Worm (Caenorhabditis elegans) whole organism, mixed stage, embryonic: Measurements from ENCODE around the gene npr-32.

Experiments
- M03D4.4 ChIP-seq: sonication (generic microtip); optimal IDR thresholded peaks from 2 replicates; lab custom pipeline; 2017; ENCODE audit warnings: mild to moderate bottlenecking, missing genetic modification characterization, missing compliant biosample characterization
- bed-3 ChIP-seq: fragments of 200-800 bp; sonication (Bioruptor generic); optimal IDR thresholded peaks from 3 replicates; lab custom pipeline; 2018; ENCODE audit warnings: mild to moderate bottlenecking, missing genetic modification characterization, moderate library complexity, missing compliant biosample characterization
- blmp-1 ChIP-seq: fragments of 150-350 bp; optimal IDR thresholded peaks from 2 replicates; lab custom pipeline; 2014; ENCODE audit warnings: missing biosample characterization, missing genetic modification characterization
- ceh-39 ChIP-seq: fragments of 150-350 bp; optimal IDR thresholded peaks from 2 replicates; lab custom pipeline; 2014; ENCODE audit warnings: missing biosample characterization, missing genetic modification characterization
- ceh-83 ChIP-seq: fragments of 200-800 bp; sonication (Bioruptor generic); optimal IDR thresholded peaks from 2 replicates; lab custom pipeline; 2018; ENCODE audit warnings: mild to moderate bottlenecking, missing genetic modification characterization, missing compliant biosample characterization
- ces-1 ChIP-seq: fragments of 150-350 bp; optimal IDR thresholded peaks from 2 replicates; lab custom pipeline; 2014; ENCODE audit warnings: missing biosample characterization, missing genetic modification reagents, missing genetic modification characterization
- drap-1 ChIP-seq: fragments of 200-800 bp; sonication (Bioruptor generic); optimal IDR thresholded peaks from 3 replicates; lab custom pipeline; 2018; ENCODE audit warnings: mild to moderate bottlenecking, missing genetic modification characterization, missing compliant biosample characterization
- elt-1 ChIP-seq: sonication (generic microtip); optimal IDR thresholded peaks from 2 replicates; lab custom pipeline; 2017; ENCODE audit warnings: missing genetic modification characterization, mild to moderate bottlenecking, missing compliant biosample characterization, antibody characterized with exemption, moderate library complexity, borderline replicate concordance; ENCODE audit not compliant: insufficient read depth
- elt-3 ChIP-seq: fragments of 150-350 bp; optimal IDR thresholded peaks from 2 replicates; lab custom pipeline; 2014; ENCODE audit warnings: missing biosample characterization, missing genetic modification characterization
- flh-1 ChIP-seq: fragments of 200-800 bp; sonication (Bioruptor generic); optimal IDR thresholded peaks from 2 replicates; lab custom pipeline; 2018; ENCODE audit warnings: mild to moderate bottlenecking, missing genetic modification characterization, moderate library complexity, missing compliant biosample characterization
- ham-2 ChIP-seq: fragments of 200-800 bp; sonication (Bioruptor generic); optimal IDR thresholded peaks from 2 replicates; lab custom pipeline; 2018; ENCODE audit warnings: mild to moderate bottlenecking, missing genetic modification characterization, missing compliant biosample characterization
- hlh-1 ChIP-seq: fragments of 150-350 bp; optimal IDR thresholded peaks from 2 replicates; lab custom pipeline; 2014; ENCODE audit warnings: missing biosample characterization, missing genetic modification reagents, missing genetic modification characterization
- lin-13 ChIP-seq: fragments of 150-350 bp; optimal IDR thresholded peaks from 2 replicates; lab custom pipeline; 2014; ENCODE audit warnings: missing biosample characterization, missing genetic modification characterization
- lin-32 ChIP-seq: fragments of 200-800 bp; sonication (Bioruptor generic); optimal IDR thresholded peaks from 2 replicates; lab custom pipeline; 2018; ENCODE audit warnings: mild to moderate bottlenecking, missing genetic modification characterization, missing compliant biosample characterization
- lsy-2 ChIP-seq: fragments of 150-350 bp; optimal IDR thresholded peaks from 2 replicates; lab custom pipeline; 2014; ENCODE audit warnings: missing biosample characterization, missing genetic modification characterization
- mab-5 ChIP-seq: fragments of 150-350 bp; optimal IDR thresholded peaks from 2 replicates; lab custom pipeline; 2014; ENCODE audit warnings: missing biosample characterization, missing genetic modification characterization
- mep-1 ChIP-seq: fragments of 150-350 bp; optimal IDR thresholded peaks from 2 replicates; lab custom pipeline; 2017; ENCODE audit warnings: missing biosample characterization, missing genetic modification reagents, missing genetic modification characterization, inconsistent platforms
- mls-2 ChIP-seq: sonication (generic microtip); optimal IDR thresholded peaks from 2 replicates; lab custom pipeline; 2016; ENCODE audit warnings: mild to moderate bottlenecking, missing genetic modification characterization, moderate library complexity, missing compliant biosample characterization
- nhr-12 ChIP-seq: fragments of 150-350 bp; optimal IDR thresholded peaks from 2 replicates; lab custom pipeline; 2014; ENCODE audit warnings: missing biosample characterization, missing genetic modification characterization
- nhr-2 ChIP-seq: fragments of 150-350 bp; optimal IDR thresholded peaks from 2 replicates; lab custom pipeline; 2014; ENCODE audit warnings: missing biosample characterization, missing genetic modification characterization
- nhr-28 ChIP-seq: fragments of 150-350 bp; optimal IDR thresholded peaks from 2 replicates; lab custom pipeline; 2014; ENCODE audit warnings: missing biosample characterization, missing genetic modification characterization
- nhr-76 ChIP-seq: sonication (generic microtip); optimal IDR thresholded peaks from 2 replicates; lab custom pipeline; 2017; ENCODE audit warnings: missing biosample characterization, missing genetic modification characterization
- pha-4 ChIP-seq: fragments of 150-350 bp; optimal IDR thresholded peaks from 2 replicates; lab custom pipeline; 2018; ENCODE audit warnings: missing biosample characterization, missing genetic modification reagents, missing genetic modification characterization
- sem-2 ChIP-seq: fragments of 200-800 bp; sonication (Bioruptor generic); optimal IDR thresholded peaks from 2 replicates; lab custom pipeline; 2018; ENCODE audit warnings: mild to moderate bottlenecking, missing genetic modification characterization, missing compliant biosample characterization
- snpc-4 ChIP-seq: fragments of 150-350 bp; optimal IDR thresholded peaks from 2 replicates; lab custom pipeline; 2014; ENCODE audit warnings: missing biosample characterization, missing genetic modification characterization
- sptf-1 ChIP-seq: sonication (generic microtip); optimal IDR thresholded peaks from 2 replicates; lab custom pipeline; 2017; ENCODE audit warnings: mild to moderate bottlenecking, missing genetic modification characterization, moderate library complexity, missing compliant biosample characterization
- tbx-8 ChIP-seq: fragments of 200-800 bp; sonication (Bioruptor generic); optimal IDR thresholded peaks from 2 replicates; lab custom pipeline; 2018; ENCODE audit warnings: mild to moderate bottlenecking, missing genetic modification characterization, moderate library complexity, missing compliant biosample characterization
- unc-120 ChIP-seq: sonication (generic microtip); optimal IDR thresholded peaks from 2 replicates; lab custom pipeline; 2017; ENCODE audit warnings: missing genetic modification characterization, missing compliant biosample characterization; ENCODE audit not compliant: poor library complexity, severe bottlenecking
- unc-39 ChIP-seq: fragments of 150-350 bp; optimal IDR thresholded peaks from 2 replicates; lab custom pipeline; 2014; ENCODE audit warnings: missing biosample characterization, missing genetic modification characterization
- unc-62 ChIP-seq: fragments of 150-350 bp; optimal IDR thresholded peaks from 2 replicates; lab custom pipeline; 2014; ENCODE audit warnings: missing biosample characterization, missing genetic modification reagents, missing genetic modification characterization
- zip-8 ChIP-seq: fragments of 150-350 bp; optimal IDR thresholded peaks from 2 replicates; lab custom pipeline; 2014; ENCODE audit warnings: missing biosample characterization, missing genetic modification characterization

The npr-32 gene

ce11 chrIV:17263714-17264113 is 32.9 kb upstream of the npr-32 start:
- TF ChIP-seq blmp-1 (tag; lab: Kevin White, UChicago): no peak
- no peak for TF ChIP-seq elt-3
- TF ChIP-seq elt-1 (tag; lab: Kevin White, UChicago): no peak
- TF ChIP-seq unc-62 (GFP tag; lab: Kevin White, UChicago): no peak
- TF ChIP-seq ham-2 (GFP tag; lab: Kevin White, UChicago): no peak
- TF ChIP-seq sem-2 (GFP tag; lab: Kevin White, UChicago): no peak
- no peak for TF ChIP-seq mls-2
- TF ChIP-seq nhr-2: no peak
- no peak for TF ChIP-seq ceh-83 (GFP tag; lab: Kevin White, UChicago)
- TF ChIP-seq mab-5: no peak
- no peak for TF ChIP-seq nhr-76 (tag; lab: Kevin White, UChicago)
- no peak for TF ChIP-seq mep-1 (tag; lab: Kevin White, UChicago)
- no peak for TF ChIP-seq zip-8 (tag; lab: Kevin White, UChicago)
- TF ChIP-seq nhr-28 (tag; lab: Kevin White, UChicago): no peak
- TF ChIP-seq, all 35 proteins: peak for 0

ce11 chrIV:17262385-17262784 is 31.5 kb upstream of the npr-32 start, which contains the start of gene ZK550.6:
ZK550.6 (minus strand) TSS chrIV:17262485.
- TF ChIP-seq lsy-2 (tag; lab: Kevin White, UChicago) (no peak), nhr-28 (tag; lab: Kevin White, UChicago) (no peak), drap-1 (GFP tag; lab: Kevin White, UChicago) (no peak), elt-1 (tag; lab: Kevin White, UChicago) (no peak), pha-4 (no peak), zip-8 (tag; lab: Kevin White, UChicago) (no peak)

ce11 chrIV:17259310-17259709 is 28.5 kb upstream of the npr-32 start, which contains the start of gene phyh-1:
phyh-1 (minus strand) TSS chrIV:17259410.
- TF ChIP-seq nhr-12 (tag; lab: Kevin White, UChicago) (no peak), hlh-1 (no peak), ces-1 (GFP tag; lab: Kevin White, UChicago) (no peak), ceh-39 (no peak), drap-1 (GFP tag; lab: Kevin White, UChicago) (no peak), nhr-76 (tag; lab: Kevin White, UChicago) (no peak), ham-2 (GFP tag; lab: Kevin White, UChicago) (no peak), flh-1 (no peak), zip-8 (tag; lab: Kevin White, UChicago) (no peak), lin-13 (tag; lab: Kevin White, UChicago) (no peak), pha-4 (no peak), mab-5 (no peak), unc-120 (tag; lab: Kevin White, UChicago) (no peak), lin-32 (GFP tag; lab: Kevin White, UChicago) (no peak), ceh-83 (GFP tag; lab: Kevin White, UChicago) (no peak), M03D4.4 (tag; lab: Kevin White, UChicago) (no peak), nhr-2 (no peak), snpc-4 (tag; lab: Kevin White, UChicago) (no peak), unc-39 (tag; lab: Kevin White, UChicago) (no peak)

- TF ChIP-seq unc-120 (tag; lab: Kevin White, UChicago) (no peak), bed-3 (GFP tag; lab: Kevin White, UChicago) (no peak), zip-8 (tag; lab: Kevin White, UChicago) (no peak), tbx-8 (GFP tag; lab: Kevin White, UChicago) (no peak), sptf-1 (tag; lab: Kevin White, UChicago) (no peak), ham-2 (GFP tag; lab: Kevin White, UChicago) (no peak), nhr-2 (no peak)
These were observed 28.0 kb upstream of the npr-32 start for ce11 chrIV:17258824-17259223.

ce11 chrIV:17255001-17255400 is 24.1 kb upstream of the npr-32 start, which contains the start of gene gtf-2E1:
gtf-2E1 (plus strand) TSS chrIV:17255301.
- TF ChIP-seq sptf-1 (tag; lab: Kevin White, UChicago): no peak
- no peak for TF ChIP-seq snpc-4 (tag; lab: Kevin White, UChicago)
- no peak for TF ChIP-seq M03D4.4 (tag; lab: Kevin White, UChicago)
- TF ChIP-seq nhr-28 (tag; lab: Kevin White, UChicago): no peak
- no peak for TF ChIP-seq lsy-2 (tag; lab: Kevin White, UChicago)
- no peak for TF ChIP-seq ceh-39
- TF ChIP-seq blmp-1 (tag; lab: Kevin White, UChicago): no peak
- no peak for TF ChIP-seq elt-3
- TF ChIP-seq ceh-83 (GFP tag; lab: Kevin White, UChicago): no peak
